Worm (Caenorhabditis elegans) whole organism, L3 larva: ENCODE measurements around the gene Y38H6C.8.
A peak's percentile ranks its signal among the peaks of the same experiment; 100 is the strongest.

Experiments
- R02D3.7 ChIP-seq: fragments of 150-350 bp; optimal IDR thresholded peaks from 2 replicates; lab custom pipeline; 2014; ENCODE audit warnings: missing biosample characterization, missing genetic modification characterization
- ZK546.5 ChIP-seq: sonication (generic microtip); optimal IDR thresholded peaks from 2 replicates; lab custom pipeline; 2017; ENCODE audit warnings: missing biosample characterization, missing genetic modification characterization
- ama-1 ChIP-seq: fragments of 150-350 bp; optimal IDR thresholded peaks from 2 replicates; lab custom pipeline; 2018
- ceh-16 ChIP-seq: sonication (generic microtip); optimal IDR thresholded peaks from 2 replicates; lab custom pipeline; 2017; ENCODE audit warnings: missing biosample characterization, missing genetic modification characterization
- ceh-28 ChIP-seq: fragments of 150-350 bp; optimal IDR thresholded peaks from 2 replicates; lab custom pipeline; 2014; ENCODE audit warnings: missing biosample characterization, missing genetic modification reagents, missing genetic modification characterization
- egl-5 ChIP-seq: fragments of 150-350 bp; optimal IDR thresholded peaks from 2 replicates; lab custom pipeline; 2017; ENCODE audit warnings: missing biosample characterization, missing genetic modification reagents, missing genetic modification characterization, inconsistent platforms
- elt-1 ChIP-seq: fragments of 150-350 bp; optimal IDR thresholded peaks from 2 replicates; lab custom pipeline; 2014; ENCODE audit warnings: missing biosample characterization, missing genetic modification characterization
- elt-2 ChIP-seq: sonication (generic microtip); optimal IDR thresholded peaks from 2 replicates; lab custom pipeline; 2016; ENCODE audit warnings: missing genetic modification reagents, mild to moderate bottlenecking, missing genetic modification characterization, missing compliant biosample characterization
- elt-3 ChIP-seq, 3 experiments: fragments of 150-350 bp in 1 of 3; sonication (generic microtip) in 2 of 3; optimal IDR thresholded peaks; 2 replicates in 2 of 3; 4 replicates in 1 of 3; lab custom pipeline; 2014 to 2017; ENCODE audit warnings: missing biosample characterization in 3 of 3, missing genetic modification characterization in 3 of 3
- eor-1 ChIP-seq, 2 experiments: fragments of 150-350 bp; optimal IDR thresholded peaks; 2 replicates each; lab custom pipeline; 2014 to 2018; ENCODE audit warnings: missing biosample characterization in 2 of 2, missing genetic modification characterization in 2 of 2
- fos-1 ChIP-seq: fragments of 150-350 bp; optimal IDR thresholded peaks from 2 replicates; lab custom pipeline; 2014; ENCODE audit warnings: missing biosample characterization, missing genetic modification characterization
- hmg-11 ChIP-seq: sonication (generic microtip); optimal IDR thresholded peaks from 2 replicates; lab custom pipeline; 2016; ENCODE audit warnings: missing genetic modification characterization, missing compliant biosample characterization
- jun-1 ChIP-seq: fragments of 150-350 bp; optimal IDR thresholded peaks from 2 replicates; lab custom pipeline; 2014; ENCODE audit warnings: missing biosample characterization, missing genetic modification reagents, missing genetic modification characterization
- lin-15B ChIP-seq: fragments of 150-350 bp; optimal IDR thresholded peaks from 2 replicates; lab custom pipeline; 2014; ENCODE audit warnings: missing biosample characterization, missing genetic modification characterization
- lin-39 ChIP-seq: fragments of 150-350 bp; optimal IDR thresholded peaks from 2 replicates; lab custom pipeline; 2018; ENCODE audit warnings: missing biosample characterization, missing genetic modification reagents, missing genetic modification characterization
- lsy-12 ChIP-seq: sonication (generic microtip); optimal IDR thresholded peaks from 2 replicates; lab custom pipeline; 2016; ENCODE audit warnings: mild to moderate bottlenecking, missing genetic modification characterization, missing compliant biosample characterization
- mml-1 ChIP-seq: fragments of 150-350 bp; sonication (generic microtip); optimal IDR thresholded peaks from 3 replicates; lab custom pipeline; 2014; ENCODE audit warnings: missing biosample characterization, missing genetic modification characterization
- nfya-1 ChIP-seq: sonication (generic microtip); optimal IDR thresholded peaks from 2 replicates; lab custom pipeline; 2017; ENCODE audit warnings: missing genetic modification characterization, mild to moderate bottlenecking, missing compliant biosample characterization, antibody characterized with exemption, moderate library complexity; ENCODE audit not compliant: insufficient read depth
- nhr-11 ChIP-seq: fragments of 150-350 bp; optimal IDR thresholded peaks from 2 replicates; lab custom pipeline; 2014; ENCODE audit warnings: missing biosample characterization, missing genetic modification characterization
- nhr-12 ChIP-seq: fragments of 150-350 bp; optimal IDR thresholded peaks from 2 replicates; lab custom pipeline; 2014; ENCODE audit warnings: missing biosample characterization, missing genetic modification characterization
- nhr-23 ChIP-seq: fragments of 150-350 bp; optimal IDR thresholded peaks from 2 replicates; lab custom pipeline; 2014; ENCODE audit warnings: missing biosample characterization, missing genetic modification reagents, missing genetic modification characterization
- nhr-237 ChIP-seq: fragments of 150-350 bp; optimal IDR thresholded peaks from 2 replicates; lab custom pipeline; 2014; ENCODE audit warnings: missing biosample characterization, missing genetic modification characterization
- nhr-25 ChIP-seq: sonication (generic microtip); optimal IDR thresholded peaks from 2 replicates; lab custom pipeline; 2017; ENCODE audit warnings: missing biosample characterization, missing genetic modification characterization
- nhr-28 ChIP-seq: fragments of 150-350 bp; optimal IDR thresholded peaks from 2 replicates; lab custom pipeline; 2014; ENCODE audit warnings: missing biosample characterization, missing genetic modification characterization
- nhr-43 ChIP-seq: sonication (generic microtip); optimal IDR thresholded peaks from 2 replicates; lab custom pipeline; 2016; ENCODE audit warnings: mild to moderate bottlenecking, missing genetic modification characterization, missing compliant biosample characterization; ENCODE audit not compliant: poor library complexity, severe bottlenecking
- nhr-67 ChIP-seq: fragments of 150-350 bp; optimal IDR thresholded peaks from 2 replicates; lab custom pipeline; 2014; ENCODE audit warnings: missing biosample characterization, missing genetic modification characterization
- nhr-76 ChIP-seq: fragments of 150-350 bp; sonication (generic microtip); optimal IDR thresholded peaks from 5 replicates; lab custom pipeline; 2014; ENCODE audit warnings: missing biosample characterization, missing genetic modification characterization
- pha-4 ChIP-seq: fragments of 150-350 bp; optimal IDR thresholded peaks from 2 replicates; lab custom pipeline; 2014; ENCODE audit warnings: missing biosample characterization, missing genetic modification reagents, missing genetic modification characterization
- pqm-1 ChIP-seq: fragments of 150-350 bp; optimal IDR thresholded peaks from 2 replicates; lab custom pipeline; 2017; ENCODE audit warnings: missing biosample characterization, missing genetic modification characterization, inconsistent platforms
- sea-2 ChIP-seq: fragments of 150-350 bp; sonication (generic microtip); optimal IDR thresholded peaks from 4 replicates; lab custom pipeline; 2014; ENCODE audit warnings: missing biosample characterization, missing genetic modification reagents, missing genetic modification characterization
- skn-1 ChIP-seq: fragments of 150-350 bp; optimal IDR thresholded peaks from 2 replicates; lab custom pipeline; 2014; ENCODE audit warnings: missing biosample characterization, missing genetic modification characterization
- snpc-4 ChIP-seq: fragments of 150-350 bp; optimal IDR thresholded peaks from 2 replicates; lab custom pipeline; 2014; ENCODE audit warnings: missing biosample characterization, missing genetic modification characterization
- tbx-2 ChIP-seq: sonication (generic microtip); optimal IDR thresholded peaks from 2 replicates; lab custom pipeline; 2016; ENCODE audit warnings: mild to moderate bottlenecking, missing genetic modification characterization, missing compliant biosample characterization
- unc-39 ChIP-seq: sonication (generic microtip); optimal IDR thresholded peaks from 4 replicates; lab custom pipeline; 2017; ENCODE audit warnings: missing biosample characterization, missing genetic modification characterization
- unc-62 ChIP-seq: fragments of 150-350 bp; sonication (generic microtip); optimal IDR thresholded peaks from 4 replicates; lab custom pipeline; 2014; ENCODE audit warnings: missing biosample characterization, missing genetic modification reagents, missing genetic modification characterization
- zag-1 ChIP-seq: fragments of 150-350 bp; optimal IDR thresholded peaks from 2 replicates; lab custom pipeline; 2014; ENCODE audit warnings: missing biosample characterization, missing genetic modification characterization
- ztf-11 ChIP-seq: fragments of 150-350 bp; optimal IDR thresholded peaks from 2 replicates; lab custom pipeline; 2014; ENCODE audit warnings: missing biosample characterization, missing genetic modification characterization
- ztf-4 ChIP-seq: fragments of 150-350 bp; optimal IDR thresholded peaks from 2 replicates; lab custom pipeline; 2014; ENCODE audit warnings: missing biosample characterization, missing genetic modification characterization

Y38H6C.8 gene

ce11 chrV:20479013-20479739, 34.6 kb upstream of the Y38H6C.8 start, which contains the start of the genes calf-1 and rpl-2:
calf-1 (minus strand) TSS chrV:20479089.
rpl-2 (plus strand) TSS chrV:20479689.
- TF ChIP-seq pha-4 (tag; lab: Kevin White, UChicago) (peak; percentile 81), nhr-28 (no peak), elt-2 (peak; percentile 27), nhr-23 (tag; lab: Kevin White, UChicago) (peak; percentile 64), lsy-12 (tag; lab: Kevin White, UChicago) (no peak), nhr-43 (tag; lab: Kevin White, UChicago) (peak; percentile 44), ceh-28 (peak; percentile 46), egl-5 (tag; lab: Kevin White, UChicago) (no peak), nfya-1 (tag; lab: Kevin White, UChicago) (peak; percentile 79), hmg-11 (tag; lab: Kevin White, UChicago) (peak; percentile 12), pqm-1 (tag; lab: Kevin White, UChicago) (no peak), nhr-67 (tag; lab: Kevin White, UChicago) (no peak), nhr-237 (no peak), lin-39 (tag; lab: Kevin White, UChicago) (peak; percentile 57), unc-62 (no peak), zag-1 (no peak), lin-15B (tag; lab: Kevin White, UChicago) (peak; percentile 69), nhr-11 (peak; percentile 18), ama-1 (peak; percentile 18), nhr-25 (tag; lab: Kevin White, UChicago) (peak; percentile 44), snpc-4 (tag; lab: Kevin White, UChicago) (no peak), ztf-11 (tag; lab: Kevin White, UChicago) (no peak), R02D3.7 (tag; lab: Kevin White, UChicago) (peak; percentile 93)

ce11 chrV:20480790-20481189, 33.0 kb upstream of the Y38H6C.8 start:
- no peak for TF ChIP-seq nhr-76
- TF ChIP-seq ceh-16, result no peak
- no peak for TF ChIP-seq ZK546.5
- no peak for TF ChIP-seq sea-2 (GFP tag; lab: Kevin White, UChicago)
- TF ChIP-seq ceh-28, result no peak
- no peak for TF ChIP-seq lsy-12 (tag; lab: Kevin White, UChicago)

ce11 chrV:20485285-20485684, 28.5 kb upstream of the Y38H6C.8 start, which contains the start of gene dhcr-7:
dhcr-7 (minus strand) TSS chrV:20485385.
- TF ChIP-seq ztf-11 (tag; lab: Kevin White, UChicago) (no peak), ZK546.5 (no peak), nfya-1 (tag; lab: Kevin White, UChicago) (no peak), elt-2 (no peak), nhr-23 (tag; lab: Kevin White, UChicago) (no peak), pqm-1 (tag; lab: Kevin White, UChicago) (no peak), nhr-76 (no peak), snpc-4 (tag; lab: Kevin White, UChicago) (no peak), nhr-43 (tag; lab: Kevin White, UChicago) (no peak), mml-1 (tag; lab: Kevin White, UChicago) (no peak), elt-1 (tag; lab: Kevin White, UChicago) (no peak), tbx-2 (no peak), pha-4 (tag; lab: Kevin White, UChicago) (no peak), lin-15B (tag; lab: Kevin White, UChicago) (no peak), nhr-12 (no peak), jun-1 (tag; lab: Kevin White, UChicago) (no peak), lin-39 (tag; lab: Kevin White, UChicago) (no peak)

ce11 chrV:20486549-20486948, 27.2 kb upstream of the Y38H6C.8 start:
- no peak for TF ChIP-seq elt-3 (tag; optimal IDR thresholded peaks at IDR 0.05; lab: Kevin White, UChicago)
- TF ChIP-seq nfya-1 (tag; lab: Kevin White, UChicago), result peak; percentile 16

ce11 chrV:20489102-20489501, 24.7 kb upstream of the Y38H6C.8 start, which contains the start of gene srbc-78:
srbc-78 (minus strand) TSS chrV:20489202.
- TF ChIP-seq skn-1, result no peak
- no peak for TF ChIP-seq nhr-67 (tag; lab: Kevin White, UChicago)
- no peak for TF ChIP-seq elt-2
- TF ChIP-seq elt-3 (tag; optimal IDR thresholded peaks at IDR 0.05; lab: Kevin White, UChicago), result no peak
- no peak for TF ChIP-seq R02D3.7 (tag; lab: Kevin White, UChicago)
- no peak for TF ChIP-seq ama-1
- TF ChIP-seq fos-1 (tag; lab: Kevin White, UChicago), result no peak
- no peak for TF ChIP-seq nhr-23 (tag; lab: Kevin White, UChicago)
- no peak for TF ChIP-seq zag-1
- no peak for TF ChIP-seq pha-4 (tag; lab: Kevin White, UChicago)
- no peak for TF ChIP-seq ztf-11 (tag; lab: Kevin White, UChicago)
- no peak for TF ChIP-seq nhr-25 (tag; lab: Kevin White, UChicago)
- TF ChIP-seq ceh-28, result no peak
- no peak for TF ChIP-seq egl-5 (tag; lab: Kevin White, UChicago)
- no peak for TF ChIP-seq ztf-4 (tag; lab: Kevin White, UChicago)
- no peak for TF ChIP-seq lin-15B (tag; lab: Kevin White, UChicago)
- no peak for TF ChIP-seq unc-39 (tag; lab: Kevin White, UChicago)
- TF ChIP-seq mml-1 (tag; lab: Kevin White, UChicago), result no peak
- no peak for TF ChIP-seq eor-1 (tag; optimal IDR thresholded peaks at IDR 0.05; lab: Kevin White, UChicago)
- no peak for TF ChIP-seq nhr-76
